Worm (Caenorhabditis elegans) whole organism, dauer: ENCODE data around the gene C13C4.6.
"Not testable (repeated sequence)": the region's sequence is repeated elsewhere in the genome, so short reads cannot be mapped to it uniquely, and the experiment has no call there.

Source experiments
- unc-62 ChIP-seq: sonication (generic microtip); optimal IDR thresholded peaks from 2 replicates; lab custom pipeline; 2017; ENCODE audit warnings: missing biosample characterization, missing genetic modification reagents, missing genetic modification characterization

The C13C4.6 gene

DNA sequence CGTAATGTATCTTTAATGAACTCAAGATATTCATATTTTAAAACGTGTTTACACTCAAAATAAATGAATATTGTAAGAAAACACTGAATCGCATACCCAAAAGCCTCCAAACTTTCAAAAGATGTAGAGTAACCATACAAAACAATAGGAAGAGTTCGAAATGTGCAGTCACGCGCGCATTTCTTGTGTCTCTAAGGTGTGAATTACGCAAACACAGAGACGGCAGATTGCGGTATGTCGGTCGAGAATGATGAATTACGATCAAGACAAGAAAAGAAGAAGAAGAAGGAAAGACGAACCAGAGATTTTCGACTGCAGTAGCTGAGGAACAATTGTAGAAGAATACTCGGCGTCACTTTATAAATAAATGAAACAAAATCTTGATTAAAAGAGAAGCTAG lies 9.9 kb upstream of the C13C4.6 start, which contains the start of gene lhpp-1:
lhpp-1 (minus strand) TSS at position 354 of the 400 bp plus-strand sequence.
- TF ChIP-seq unc-62 = no peak

DNA sequence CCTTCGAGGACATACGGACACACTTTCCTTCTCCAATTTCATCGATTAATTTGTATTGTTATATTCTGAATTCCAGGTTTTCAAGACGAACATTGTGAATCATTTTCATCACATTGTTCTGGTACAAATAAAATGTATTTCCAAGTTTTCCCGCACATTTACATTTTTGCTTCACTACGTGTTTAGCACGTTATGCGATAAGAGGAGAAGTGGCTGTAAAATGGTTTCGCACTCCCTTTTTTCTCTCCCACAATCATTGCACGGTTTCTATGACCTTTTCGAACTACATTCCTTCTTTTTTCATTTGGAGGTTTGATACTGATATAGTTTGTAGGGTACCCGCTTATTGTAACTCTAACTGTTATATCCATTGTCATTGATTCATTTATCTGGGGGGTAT lies 7.6 kb upstream of the C13C4.6 start:
- TF ChIP-seq unc-62 = no peak

DNA sequence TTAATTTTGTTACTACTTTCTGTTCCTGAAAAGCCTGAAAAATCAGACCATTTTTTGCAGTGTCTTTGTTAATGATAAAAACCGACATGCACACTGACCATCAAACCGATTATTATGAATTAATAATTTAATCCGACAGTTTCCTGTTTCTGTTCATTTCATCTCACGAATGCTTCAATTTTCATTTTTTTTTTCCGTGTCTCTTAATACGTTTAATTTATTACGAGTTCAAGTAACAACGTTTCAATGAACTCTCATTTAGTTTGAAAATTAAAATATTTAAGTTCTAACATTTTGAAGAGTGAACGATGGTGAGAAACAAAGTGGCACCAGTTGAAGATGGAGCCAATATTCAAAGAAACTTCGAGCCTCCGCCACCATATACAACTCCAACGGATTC lies 6.7 kb upstream of the C13C4.6 start, which contains the start of gene spin-1:
spin-1 (plus strand) TSS at position 301 of the 400 bp plus-strand sequence.
- no peak for TF ChIP-seq unc-62

DNA sequence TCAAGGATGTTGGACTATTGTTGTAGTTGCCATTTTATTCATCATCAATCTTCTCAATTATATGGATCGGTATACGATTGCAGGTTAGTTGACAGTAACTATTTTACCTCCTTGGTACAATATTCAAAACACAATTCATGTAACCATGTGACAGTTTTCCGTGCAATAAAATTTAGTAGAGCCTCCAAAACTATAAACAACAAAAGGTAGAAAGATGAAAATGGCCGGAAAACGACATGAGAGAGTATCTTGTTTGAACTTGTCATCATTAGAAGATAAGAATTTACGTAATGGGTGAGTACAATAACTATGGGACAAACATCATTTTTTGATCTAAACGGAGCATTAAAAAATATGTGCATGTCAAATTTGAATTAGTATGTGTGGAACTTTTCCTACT lies 6.2 kb upstream of the C13C4.6 start:
- no peak for TF ChIP-seq unc-62

DNA sequence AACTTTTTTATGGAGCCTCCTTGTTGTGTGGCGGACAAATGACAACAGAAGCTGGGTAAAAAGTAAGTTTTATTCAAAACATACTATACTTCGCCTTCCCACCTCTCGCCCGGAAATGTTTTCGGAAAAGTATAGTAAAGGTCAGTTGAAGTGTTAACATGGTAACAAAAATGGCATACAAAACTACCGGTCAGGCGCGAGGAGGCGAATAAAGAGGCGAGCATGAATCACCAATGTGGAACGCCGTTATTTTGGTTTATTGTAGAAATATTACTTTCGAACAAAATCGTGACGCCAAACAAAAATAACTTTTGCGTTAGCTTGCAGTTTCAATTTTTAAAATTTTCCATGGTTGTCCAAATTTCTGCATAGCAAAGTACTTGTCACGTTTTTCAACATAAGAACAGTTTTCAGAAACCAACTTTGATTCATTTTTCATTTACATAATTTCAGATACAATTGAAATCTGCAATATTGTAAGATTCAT lies 3.8 kb upstream of the C13C4.6 start, which contains the start of gene C13C4.8:
C13C4.8 (plus strand) TSS at position 437 of the 487 bp plus-strand sequence.
- no peak for TF ChIP-seq unc-62

DNA sequence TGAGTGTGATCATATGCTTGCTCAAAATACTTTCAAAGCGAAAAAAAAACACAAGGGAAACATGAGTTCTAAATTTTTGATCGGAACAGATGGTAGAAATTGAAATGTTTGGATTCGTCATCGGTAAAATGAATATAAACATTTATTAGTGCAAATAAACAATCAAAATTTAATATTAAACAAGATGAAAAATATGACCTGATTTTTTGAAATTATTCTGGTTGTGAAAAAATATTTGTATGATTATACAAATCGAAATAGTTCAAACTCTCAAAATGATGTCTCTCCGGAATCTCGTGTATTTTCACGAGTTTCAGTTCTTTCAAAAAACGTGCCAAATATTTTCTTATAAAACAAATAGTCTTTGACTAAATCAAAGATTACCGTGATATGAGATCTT lies 993 bp upstream of the C13C4.6 start, which contains the start of gene C13C4.7:
C13C4.7 (minus strand) TSS at position 101 of the 400 bp plus-strand sequence.
- TF ChIP-seq unc-62 = no peak

DNA sequence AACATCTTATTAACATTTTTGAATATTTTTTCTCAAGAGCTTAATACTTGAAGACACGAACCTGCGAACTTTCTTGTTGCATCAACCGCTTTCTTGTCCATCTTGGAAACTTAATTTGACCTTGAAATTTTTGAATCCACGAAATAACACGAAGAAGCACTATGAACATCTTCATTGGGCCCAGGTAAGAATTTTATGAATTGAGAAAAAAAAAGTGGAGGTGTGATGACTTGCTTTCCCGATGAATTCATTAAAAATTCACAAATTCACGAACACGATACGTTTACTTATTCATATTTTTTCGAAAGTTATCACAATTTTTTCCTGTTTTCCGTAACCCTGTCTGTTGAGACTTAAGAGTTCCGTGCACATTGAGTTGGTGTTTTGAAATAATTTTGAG lies 9.3 kb downstream of the C13C4.6 start, which contains the start of gene C27A7.6:
C27A7.6 (minus strand) TSS at position 101 of the 400 bp plus-strand sequence.
- TF ChIP-seq unc-62 = not testable (repeated sequence)

DNA sequence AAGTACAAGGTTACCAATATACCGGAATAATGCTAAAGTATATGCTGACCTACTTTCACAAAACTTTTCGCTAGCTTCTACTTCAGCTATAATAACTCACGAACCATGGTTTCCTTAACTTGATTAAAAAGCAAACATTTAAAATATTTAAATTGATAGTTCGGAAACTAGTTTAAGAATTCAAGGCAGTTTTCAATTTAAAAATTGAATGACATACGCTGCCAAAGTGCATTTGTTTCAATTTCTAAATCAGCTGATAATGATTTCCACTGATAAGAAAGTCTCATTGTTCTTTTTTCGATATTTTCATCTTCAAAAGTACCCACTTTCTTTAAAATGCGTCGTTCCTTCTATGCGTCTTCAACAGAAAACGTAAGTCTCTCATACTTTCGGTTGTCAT lies 9.8 kb downstream of the C13C4.6 start, which contains the start of gene enpp-1:
enpp-1 (plus strand) TSS at position 301 of the 400 bp plus-strand sequence.
- TF ChIP-seq unc-62 = not testable (repeated sequence)

DNA sequence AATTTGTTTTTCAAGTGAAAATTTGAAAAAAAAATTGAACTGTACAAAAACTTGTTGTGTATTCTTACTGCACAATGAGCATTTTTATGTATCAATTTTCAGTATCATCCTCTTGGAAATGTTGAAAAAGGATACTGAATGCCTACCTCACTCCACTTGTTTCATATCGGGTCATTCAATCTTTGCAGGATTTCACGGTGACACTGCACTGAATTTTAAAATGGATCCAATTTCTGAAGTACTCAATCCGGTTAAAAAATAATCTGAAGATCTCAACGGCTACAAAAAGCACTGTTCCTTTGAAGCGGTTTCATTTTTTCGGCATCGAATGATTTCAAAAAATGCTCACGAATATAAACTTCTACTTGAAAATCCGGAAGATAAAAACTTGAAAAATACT lies 16.6 kb downstream of the C13C4.6 start:
- no peak for TF ChIP-seq unc-62

DNA sequence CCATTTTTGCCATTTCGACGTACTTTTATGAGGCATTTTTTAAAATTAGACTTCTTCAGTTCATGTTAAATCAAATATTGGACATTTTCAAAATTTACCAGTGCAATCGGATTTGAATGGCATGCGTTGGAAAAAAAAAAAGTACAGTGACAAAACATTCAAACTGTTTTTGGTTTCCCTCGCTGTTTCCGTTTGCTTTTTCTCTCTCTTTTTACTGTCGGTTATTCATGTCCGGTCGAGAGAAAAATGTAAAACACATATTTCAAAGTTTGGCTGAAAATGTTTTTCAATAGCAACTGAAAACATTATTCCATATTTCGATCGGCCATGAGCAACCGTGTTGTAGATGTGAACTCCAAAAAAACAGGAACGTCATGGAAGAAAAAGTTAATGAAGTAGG lies 19.3 kb downstream of the C13C4.6 start, which contains the start of gene C27A7.3:
C27A7.3 (plus strand) TSS at position 301 of the 400 bp plus-strand sequence.
- no peak for TF ChIP-seq unc-62

DNA sequence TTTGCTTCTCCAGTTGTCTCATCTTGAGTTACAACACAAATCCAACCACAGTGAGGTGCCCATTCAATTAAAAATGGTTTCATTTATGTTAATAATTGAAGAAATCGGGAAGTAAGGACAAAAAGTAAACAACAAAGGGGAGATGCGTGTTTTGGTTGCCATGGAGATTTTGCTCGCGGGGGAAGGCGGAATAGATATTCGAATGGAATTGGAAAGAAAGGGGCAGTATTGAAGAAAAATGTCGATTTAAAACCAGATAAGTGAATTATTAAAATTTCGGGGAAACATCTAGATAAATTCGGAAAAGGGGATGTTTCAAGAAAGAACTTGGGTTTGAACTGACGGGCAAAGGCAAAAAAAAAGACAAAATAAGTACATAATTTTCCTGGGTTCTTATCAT lies 29.2 kb downstream of the C13C4.6 start, which contains the start of gene che-11:
che-11 (minus strand) TSS at position 101 of the 400 bp plus-strand sequence.
- no peak for TF ChIP-seq unc-62

DNA sequence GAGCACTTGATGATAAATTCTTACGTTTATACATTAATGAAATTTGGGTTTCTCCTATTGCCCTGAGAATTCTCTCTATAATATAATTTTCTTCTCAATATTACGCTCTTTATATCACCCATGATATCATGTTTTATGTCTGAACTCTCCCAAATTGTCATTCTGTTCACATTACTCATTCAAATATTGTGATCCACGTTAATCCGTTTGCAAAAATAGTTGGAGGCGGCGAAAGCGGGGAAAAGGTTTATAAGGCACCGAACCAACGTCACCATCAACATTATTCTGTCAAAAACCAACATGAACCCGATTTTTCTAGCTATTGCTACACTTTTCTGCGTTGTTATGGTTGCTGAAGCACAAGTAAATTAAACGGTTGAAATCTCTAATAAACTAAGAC lies 31.5 kb downstream of the C13C4.6 start, which contains the start of gene C27A7.8:
C27A7.8 (plus strand) TSS at position 301 of the 400 bp plus-strand sequence.
- TF ChIP-seq unc-62 = no peak

DNA sequence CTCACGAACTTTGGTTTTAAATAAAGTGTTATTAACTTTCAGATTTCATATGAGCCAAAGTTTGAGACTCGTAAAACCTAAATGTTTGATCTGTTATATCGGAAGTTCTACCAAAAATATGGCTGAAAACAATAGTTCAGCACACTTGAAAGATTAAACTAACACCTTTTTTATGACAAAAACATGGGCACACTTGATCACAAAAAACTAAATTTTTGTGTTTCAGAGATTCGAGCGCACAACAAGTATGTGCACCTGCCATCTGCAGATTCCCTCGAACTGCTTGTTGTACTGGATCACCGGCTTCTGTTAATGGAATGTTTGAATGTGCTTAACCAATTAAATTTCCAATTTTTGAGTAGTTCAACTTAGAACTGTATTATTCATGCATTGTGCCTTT lies 32.4 kb downstream of the C13C4.6 start:
- TF ChIP-seq unc-62 = no peak

DNA sequence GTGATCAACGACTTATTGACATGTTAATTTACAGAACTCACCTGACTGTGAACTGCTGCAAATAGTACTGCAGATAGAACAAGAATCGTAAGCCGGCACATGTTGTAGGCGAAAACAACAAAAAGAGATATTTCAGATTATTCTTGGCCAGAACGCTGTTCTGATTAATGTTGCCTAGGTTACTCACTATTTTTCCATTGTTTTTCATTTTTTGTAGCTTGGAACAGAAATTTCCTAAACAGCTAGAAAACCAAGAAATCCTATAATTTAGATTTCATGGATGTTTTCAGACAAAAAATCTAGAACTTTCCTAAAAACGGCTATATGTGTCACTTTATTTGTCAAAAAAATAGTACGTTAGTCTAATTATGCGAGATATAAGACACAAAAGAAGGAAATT lies 33.2 kb downstream of the C13C4.6 start, which contains the start of gene C27A7.9:
C27A7.9 (minus strand) TSS at position 101 of the 400 bp plus-strand sequence.
- no peak for TF ChIP-seq unc-62

DNA sequence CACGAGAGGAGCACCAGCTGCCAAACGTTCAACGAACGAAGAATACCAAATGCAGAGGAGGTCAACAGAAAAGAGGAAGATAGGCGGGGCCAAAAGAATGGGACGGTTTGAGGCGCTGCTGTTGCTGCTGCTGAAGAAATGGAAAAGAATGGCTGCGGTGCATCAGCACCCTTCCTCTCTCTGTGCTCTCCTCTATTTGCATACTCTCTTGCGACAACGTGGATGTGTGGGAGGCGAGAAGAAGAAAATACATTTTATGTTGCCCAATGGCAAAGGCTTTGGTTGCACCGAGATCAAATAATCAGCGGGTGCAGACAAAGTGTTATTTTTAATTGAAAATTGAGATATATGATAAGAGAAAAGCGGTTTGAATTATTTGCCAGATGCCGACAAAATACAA lies 37.0 kb downstream of the C13C4.6 start:
- TF ChIP-seq unc-62 = no peak

DNA sequence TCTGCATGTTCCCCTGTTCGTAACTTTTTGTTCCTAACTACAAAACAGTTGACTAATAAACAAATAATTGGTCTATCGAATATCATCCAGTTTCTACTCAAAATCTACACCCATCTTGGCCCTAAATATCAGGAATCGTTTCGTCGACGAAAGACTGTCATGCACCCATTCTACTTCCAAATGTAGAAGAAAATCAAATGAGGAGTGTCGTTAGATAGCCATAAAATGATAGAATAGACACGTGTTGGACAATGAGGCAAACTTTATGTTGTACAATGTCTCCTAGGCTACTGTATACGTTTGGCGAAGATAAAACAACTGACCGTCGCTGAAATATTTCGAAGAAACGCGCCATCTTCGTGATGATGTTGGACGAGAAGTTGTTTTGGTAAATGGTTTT lies 38.6 kb downstream of the C13C4.6 start:
- TF ChIP-seq unc-62 = no peak

DNA sequence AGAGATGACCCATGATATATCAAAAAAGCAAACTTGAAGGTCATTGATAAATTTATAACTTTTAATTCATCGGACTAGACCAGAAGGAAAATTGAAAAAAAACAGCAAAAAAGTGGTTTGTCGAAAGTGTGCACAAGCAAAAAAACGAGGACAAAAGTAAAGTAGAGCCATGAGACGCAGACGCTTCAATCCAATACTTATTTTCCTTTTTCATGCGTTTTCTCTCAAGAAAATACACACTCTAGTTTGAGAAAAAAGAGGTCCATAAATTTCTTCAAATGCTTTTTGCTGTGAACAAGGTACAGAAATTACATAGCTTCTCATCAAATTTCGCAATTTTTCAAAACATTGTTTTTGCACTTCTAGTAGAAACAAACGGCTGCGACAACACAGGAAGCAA lies 39.8 kb downstream of the C13C4.6 start:
- no peak for TF ChIP-seq unc-62

DNA sequence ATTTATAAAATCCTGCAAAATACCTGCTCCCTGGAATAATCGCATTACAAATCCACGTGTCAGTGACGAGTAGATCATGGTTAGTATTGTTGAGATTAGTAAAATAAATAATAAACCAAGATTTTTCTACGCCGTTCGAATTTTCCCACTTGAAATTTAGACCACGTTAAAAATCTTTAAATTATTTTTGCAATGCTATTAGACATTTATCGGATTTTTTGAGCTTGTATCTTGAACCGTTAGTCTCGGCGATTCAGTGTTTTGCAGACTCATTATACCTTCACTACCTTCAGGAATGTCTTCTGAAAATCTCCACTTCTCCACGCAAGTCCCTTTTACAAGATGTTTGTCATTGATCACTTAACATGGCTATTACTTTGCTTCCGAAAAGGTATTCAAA lies 40.8 kb downstream of the C13C4.6 start, which contains the start of gene C27A7.5:
C27A7.5 (minus strand) TSS at position 101 of the 400 bp plus-strand sequence.
- TF ChIP-seq unc-62 = no peak
